Fruit fly (Drosophila melanogaster) whole organism, embryonic: ENCODE measurements around the gene CG32708.

Experiments used
- ATbp ChIP-seq: fragments of 200-800 bp; sonication (Bioruptor generic); optimal IDR thresholded peaks from 2 replicates; lab custom pipeline; 2017; ENCODE audit warnings: missing biosample characterization, mild to moderate bottlenecking, missing genetic modification characterization, missing genetic modification reagents
- Adf1 ChIP-seq: fragments of 200-800 bp; sonication (Bioruptor generic); IDR thresholded peaks from 2 replicates; pipeline ENCODE4 v1.3.6; 2022; ENCODE audit warnings: missing biosample characterization, missing genetic modification characterization
- CG10366 ChIP-seq: fragments of 200-800 bp; sonication (Bioruptor generic); IDR thresholded peaks from 2 replicates; pipeline ENCODE4 v1.3.6; 2022; ENCODE audit warnings: missing biosample characterization, missing genetic modification characterization
- CG10462 ChIP-seq: fragments of 200-800 bp; sonication (Bioruptor generic); optimal IDR thresholded peaks from 2 replicates; lab custom pipeline; 2016; ENCODE audit warnings: missing biosample characterization, missing genetic modification characterization
- CG11456 ChIP-seq: fragments of 200-800 bp; sonication (Bioruptor generic); IDR thresholded peaks from 3 replicates; pipeline ENCODE4 v1.3.6; 2022; ENCODE audit warnings: missing biosample characterization, missing genetic modification characterization
- CG1233 ChIP-seq: fragments of 200-800 bp; sonication (Bioruptor generic); optimal IDR thresholded peaks from 4 replicates; lab custom pipeline; 2018; ENCODE audit warnings: missing biosample characterization, mild to moderate bottlenecking, missing genetic modification characterization
- CG12391 ChIP-seq: fragments of 200-800 bp; sonication (Bioruptor generic); optimal IDR thresholded peaks from 3 replicates; lab custom pipeline; 2018; ENCODE audit warnings: missing biosample characterization, mild to moderate bottlenecking, missing genetic modification characterization, moderate library complexity
- CG13123 ChIP-seq: fragments of 200-800 bp; sonication (Bioruptor generic); optimal IDR thresholded peaks from 2 replicates; lab custom pipeline; 2016; ENCODE audit warnings: missing biosample characterization, missing genetic modification characterization
- CG14014 ChIP-seq: fragments of 200-800 bp; sonication (Bioruptor generic); IDR thresholded peaks from 2 replicates; pipeline ENCODE4 v1.3.6; 2022; ENCODE audit warnings: missing biosample characterization, missing genetic modification characterization
- CG14860 ChIP-seq: fragments of 200-800 bp; sonication (Bioruptor generic); IDR thresholded peaks from 3 replicates; pipeline ENCODE4 v1.3.6; 2022; ENCODE audit warnings: missing biosample characterization, missing genetic modification characterization; ENCODE audit not compliant: partially characterized antibody
- CG17829 ChIP-seq: fragments of 200-800 bp; optimal IDR thresholded peaks from 2 replicates; lab custom pipeline; 2019; ENCODE audit warnings: missing biosample characterization, mild to moderate bottlenecking, missing genetic modification characterization, moderate library complexity
- CG18262 ChIP-seq: fragments of 200-800 bp; optimal IDR thresholded peaks from 3 replicates; lab custom pipeline; 2019; ENCODE audit warnings: missing biosample characterization, mild to moderate bottlenecking, missing genetic modification characterization, moderate library complexity
- CG33213 ChIP-seq: fragments of 200-800 bp; sonication (Bioruptor generic); optimal IDR thresholded peaks from 3 replicates; lab custom pipeline; 2016; ENCODE audit warnings: missing biosample characterization, missing genetic modification characterization
- CG3995 ChIP-seq: fragments of 200-800 bp; sonication (Bioruptor generic); optimal IDR thresholded peaks from 3 replicates; lab custom pipeline; 2016; ENCODE audit warnings: missing biosample characterization, missing genetic modification characterization
- CG5245 ChIP-seq: fragments of 200-800 bp; sonication (Bioruptor generic); optimal IDR thresholded peaks from 3 replicates; lab custom pipeline; 2016; ENCODE audit warnings: missing biosample characterization, missing genetic modification characterization
- CG6175 ChIP-seq: fragments of 200-800 bp; sonication (Bioruptor generic); IDR thresholded peaks from 3 replicates; pipeline ENCODE4 v1.3.6; 2022; ENCODE audit warnings: missing biosample characterization, missing genetic modification characterization
- CG6683 ChIP-seq: fragments of 200-800 bp; sonication (Bioruptor generic); optimal IDR thresholded peaks from 2 replicates; lab custom pipeline; 2017; ENCODE audit warnings: missing biosample characterization, mild to moderate bottlenecking, missing genetic modification characterization, missing genetic modification reagents
- CG6854 ChIP-seq: fragments of 200-800 bp; sonication (Bioruptor generic); optimal IDR thresholded peaks from 3 replicates; lab custom pipeline; 2017; ENCODE audit warnings: missing biosample characterization, mild to moderate bottlenecking, missing genetic modification characterization
- CG7357 ChIP-seq: fragments of 200-800 bp; sonication (Bioruptor generic); IDR thresholded peaks from 3 replicates; pipeline ENCODE4 v1.3.6; 2022; ENCODE audit warnings: missing biosample characterization, missing genetic modification characterization
- CG7556 ChIP-seq: fragments of 200-800 bp; sonication (Bioruptor generic); optimal IDR thresholded peaks from 2 replicates; lab custom pipeline; 2017; ENCODE audit warnings: missing biosample characterization, mild to moderate bottlenecking, missing genetic modification characterization
- CG7786 ChIP-seq: fragments of 200-800 bp; sonication (Bioruptor generic); optimal IDR thresholded peaks from 2 replicates; lab custom pipeline; 2016; ENCODE audit warnings: missing biosample characterization, missing genetic modification characterization
- CG7987 ChIP-seq: fragments of 200-800 bp; sonication (Bioruptor generic); optimal IDR thresholded peaks from 2 replicates; lab custom pipeline; 2018; ENCODE audit warnings: missing biosample characterization, mild to moderate bottlenecking, missing genetic modification characterization, moderate library complexity
- CG8765 ChIP-seq: fragments of 200-800 bp; sonication (Bioruptor generic); IDR thresholded peaks from 2 replicates; pipeline ENCODE4 v1.3.6; 2022; ENCODE audit warnings: missing biosample characterization, missing genetic modification characterization
- CG8924 ChIP-seq: fragments of 200-800 bp; optimal IDR thresholded peaks from 3 replicates; lab custom pipeline; 2019; ENCODE audit warnings: missing biosample characterization, mild to moderate bottlenecking, missing genetic modification characterization, moderate library complexity
- CG9932 ChIP-seq: fragments of 200-800 bp; sonication (Bioruptor generic); IDR thresholded peaks from 2 replicates; pipeline ENCODE4 v1.3.6; 2022; ENCODE audit warnings: missing biosample characterization, missing genetic modification characterization
- Chrac-16 ChIP-seq: fragments of 200-800 bp; sonication (Bioruptor generic); optimal IDR thresholded peaks from 3 replicates; lab custom pipeline; 2016; ENCODE audit warnings: missing biosample characterization, missing genetic modification characterization
- CoRest ChIP-seq: fragments of 200-800 bp; sonication (Bioruptor generic); optimal IDR thresholded peaks from 3 replicates; lab custom pipeline; 2018; ENCODE audit warnings: missing biosample characterization, mild to moderate bottlenecking, missing genetic modification characterization, moderate library complexity
- Dbx ChIP-seq: fragments of 200-800 bp; sonication (Bioruptor generic); IDR thresholded peaks from 3 replicates; pipeline ENCODE4 v1.3.6; 2022; ENCODE audit warnings: missing biosample characterization, missing genetic modification characterization
- Eip74EF ChIP-seq, 2 experiments: fragments of 200-800 bp in 1 of 2; fragments of >200 bp in 1 of 2; sonication (Bioruptor generic) in 1 of 2; optimal IDR thresholded peaks; 2 replicates each; lab custom pipeline; 2017 to 2019; ENCODE audit warnings: missing biosample characterization in 2 of 2, missing genetic modification characterization in 2 of 2, mild to moderate bottlenecking in 1 of 2, moderate library complexity in 1 of 2
- Fer1 ChIP-seq: fragments of 200-800 bp; sonication (Bioruptor generic); optimal IDR thresholded peaks from 2 replicates; lab custom pipeline; 2017; ENCODE audit warnings: missing biosample characterization, mild to moderate bottlenecking, missing genetic modification characterization
- Fer2 ChIP-seq: fragments of 200-800 bp; sonication (Bioruptor generic); optimal IDR thresholded peaks from 2 replicates; lab custom pipeline; 2018; ENCODE audit warnings: missing biosample characterization, mild to moderate bottlenecking, missing genetic modification characterization, moderate library complexity
- HLH54F ChIP-seq: fragments of 200-800 bp; sonication (Bioruptor generic); optimal IDR thresholded peaks from 3 replicates; lab custom pipeline; 2016; ENCODE audit warnings: missing biosample characterization, missing genetic modification characterization
- Hr39 ChIP-seq: fragments of >200 bp; optimal IDR thresholded peaks from 2 replicates; lab custom pipeline; 2017
- Nf-YC ChIP-seq: fragments of 200-800 bp; optimal IDR thresholded peaks from 3 replicates; lab custom pipeline; 2019; ENCODE audit warnings: missing biosample characterization, mild to moderate bottlenecking, missing genetic modification characterization, moderate library complexity
- abd-A ChIP-seq: fragments of 200-800 bp; sonication (Bioruptor generic); optimal IDR thresholded peaks from 3 replicates; lab custom pipeline; 2019; ENCODE audit warnings: missing biosample characterization, mild to moderate bottlenecking, missing genetic modification characterization, moderate library complexity
- bcd ChIP-seq: fragments of 200-800 bp; sonication (Bioruptor generic); optimal IDR thresholded peaks from 2 replicates; lab custom pipeline; 2017; ENCODE audit warnings: missing biosample characterization, mild to moderate bottlenecking, missing genetic modification characterization
- bowl ChIP-seq: fragments of 200-800 bp; sonication (Bioruptor generic); IDR thresholded peaks from 2 replicates; pipeline ENCODE4 v1.3.6; 2022; ENCODE audit warnings: missing biosample characterization, missing genetic modification characterization
- cwo ChIP-seq: fragments of 200-800 bp; sonication (Bioruptor generic); optimal IDR thresholded peaks from 3 replicates; lab custom pipeline; 2017; ENCODE audit warnings: missing biosample characterization, missing genetic modification characterization, mild to moderate bottlenecking, moderate library complexity, missing genetic modification reagents
- ind ChIP-seq: fragments of 200-800 bp; sonication (Bioruptor generic); optimal IDR thresholded peaks from 3 replicates; lab custom pipeline; 2016; ENCODE audit warnings: missing biosample characterization, missing genetic modification characterization
- ken ChIP-seq: fragments of 200-800 bp; sonication (Bioruptor generic); IDR thresholded peaks from 3 replicates; pipeline ENCODE4 v1.3.6; 2022; ENCODE audit warnings: missing biosample characterization, missing genetic modification characterization
- kni ChIP-seq: fragments of 200-800 bp; sonication (Bioruptor generic); optimal IDR thresholded peaks from 3 replicates; lab custom pipeline; 2017; ENCODE audit warnings: mild to moderate bottlenecking, missing biosample characterization, missing genetic modification reagents, missing genetic modification characterization
- lab ChIP-seq: fragments of 200-800 bp; sonication (Bioruptor generic); optimal IDR thresholded peaks from 3 replicates; lab custom pipeline; 2017; ENCODE audit warnings: missing biosample characterization, missing genetic modification characterization, mild to moderate bottlenecking, moderate library complexity, missing genetic modification reagents
- pb ChIP-seq: fragments of 200-800 bp; sonication (Bioruptor generic); optimal IDR thresholded peaks from 3 replicates; lab custom pipeline; 2016; ENCODE audit warnings: missing biosample characterization, missing genetic modification characterization
- pita ChIP-seq: fragments of 200-800 bp; sonication (Bioruptor generic); optimal IDR thresholded peaks from 2 replicates; lab custom pipeline; 2017; ENCODE audit warnings: missing biosample characterization, mild to moderate bottlenecking, missing genetic modification characterization
- prd ChIP-seq, 3 experiments: fragments of >200 bp in 2 of 3; fragments of 200-800 bp in 1 of 3; sonication (Bioruptor generic) in 1 of 3; optimal IDR thresholded peaks in 2 of 3; IDR thresholded peaks in 1 of 3; 2 replicates in 2 of 3; 3 replicates in 1 of 3; pipeline versions ENCODE4 v1.3.6 to Lab custom; 2017 to 2022; ENCODE audit warnings: missing biosample characterization in 1 of 3, missing genetic modification characterization in 1 of 3
- pzg ChIP-seq: fragments of 200-800 bp; sonication (Bioruptor generic); optimal IDR thresholded peaks from 3 replicates; lab custom pipeline; 2018; ENCODE audit warnings: missing biosample characterization, mild to moderate bottlenecking, missing genetic modification characterization, moderate library complexity
- slou ChIP-seq: fragments of 200-800 bp; sonication (Bioruptor generic); optimal IDR thresholded peaks from 3 replicates; lab custom pipeline; 2016; ENCODE audit warnings: missing biosample characterization, missing genetic modification characterization
- slp2 ChIP-seq: fragments of 200-800 bp; sonication (Bioruptor generic); optimal IDR thresholded peaks from 2 replicates; lab custom pipeline; 2016; ENCODE audit warnings: missing biosample characterization, missing genetic modification characterization
- stwl ChIP-seq: fragments of 200-800 bp; sonication (Bioruptor generic); optimal IDR thresholded peaks from 3 replicates; lab custom pipeline; 2018; ENCODE audit warnings: missing biosample characterization, mild to moderate bottlenecking, missing genetic modification characterization, moderate library complexity
- trh ChIP-seq: fragments of 200-800 bp; sonication (Bioruptor generic); optimal IDR thresholded peaks from 2 replicates; lab custom pipeline; 2016; ENCODE audit warnings: missing biosample characterization, missing genetic modification characterization

Gene CG32708

DNA sequence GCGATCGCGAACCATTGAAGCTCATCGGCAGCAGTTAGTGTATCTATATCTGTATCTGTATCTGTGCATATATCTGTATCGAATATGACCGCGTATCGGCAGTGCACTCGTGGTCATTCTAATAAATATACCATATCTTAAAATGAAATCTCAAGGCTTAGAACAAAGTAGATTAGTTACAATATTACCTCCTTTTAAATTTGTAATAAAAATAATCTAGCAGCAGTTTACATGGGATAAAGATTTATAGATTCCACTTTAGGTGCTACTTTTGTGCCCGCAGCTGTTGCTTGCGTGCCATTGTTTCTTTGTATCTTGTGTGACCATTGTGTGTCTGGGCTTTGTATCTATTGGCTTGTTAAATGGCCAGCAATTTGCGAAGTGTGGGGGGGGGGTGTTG, 25.7 kb upstream of the CG32708 start (continued):
- TF ChIP-seq CG1233 (no peak), CG3995 (GFP tag; lab: Kevin White, UChicago) (peak; percentile 23), Fer2 (tag; lab: Kevin White, UChicago) (peak; percentile 13), CG6854 (peak; percentile 64), CG13123 (GFP tag; lab: Kevin White, UChicago) (peak; percentile 11), pzg (GFP tag; lab: Kevin White, UChicago) (no peak), slp2 (GFP tag; lab: Kevin White, UChicago) (no peak), ATbp (GFP tag; lab: Kevin White, UChicago) (peak; percentile 74), pb (GFP tag; lab: Kevin White, UChicago) (no peak), slou (GFP tag; lab: Kevin White, UChicago) (no peak), CG7357 (GFP tag; lab: Robert Waterston, UW) (0 out of 3 replicates have a peak, but pooled peaks have one; percentile 41), CoRest (tag; lab: Kevin White, UChicago) (peak; percentile 82), stwl (tag; lab: Kevin White, UChicago) (no peak), Eip74EF (GFP tag; optimal IDR thresholded peaks at IDR 0.05; lab: Kevin White, UChicago) (peak in 1 of 2 experiments; percentile 50), Adf1 (no peak), CG6175 (no peak), cwo (peak; percentile 55), CG5245 (GFP tag; lab: Kevin White, UChicago) (peak; percentile 33), CG6683 (GFP tag; lab: Kevin White, UChicago) (no peak), CG10366 (GFP tag; lab: Robert Waterston, UW) (peak; percentile 81), CG7786 (GFP tag; lab: Kevin White, UChicago) (peak; percentile 23), bcd (GFP tag; lab: Kevin White, UChicago) (peak; percentile 67), CG7987 (GFP tag; lab: Kevin White, UChicago) (no peak), prd (optimal IDR thresholded peaks at IDR 0.05; lab: Kevin White, UChicago) (no peak), prd (GFP tag; IDR thresholded peaks at IDR 0.05; lab: Robert Waterston, UW) (peak; percentile 63), bowl (GFP tag; lab: Robert Waterston, UW) (no peak), abd-A (no peak), CG8924 (peak; percentile 86), CG18262 (peak; percentile 56), Dbx (GFP tag; lab: Robert Waterston, UW) (no peak), ken (GFP tag; lab: Robert Waterston, UW) (peak; percentile 53; the same call in 2 of the 3 replicates), trh (GFP tag; lab: Kevin White, UChicago) (no peak), CG7556 (GFP tag; lab: Kevin White, UChicago) (peak; percentile 66), CG11456 (GFP tag; lab: Robert Waterston, UW) (no peak), CG33213 (GFP tag; lab: Kevin White, UChicago) (no peak), Hr39 (lab: Kevin White, UChicago) (no peak), CG12391 (tag; lab: Kevin White, UChicago) (peak; percentile 84), CG17829 (peak; percentile 55), Fer1 (no peak), CG9932 (GFP tag; lab: Robert Waterston, UW) (peak; percentile 31; the same call in 1 of the 2 replicates), HLH54F (GFP tag; lab: Kevin White, UChicago) (peak; percentile 29), ind (peak; percentile 61), CG14860 (no peak), CG8765 (GFP tag; lab: Robert Waterston, UW) (no peak), CG14014 (peak; percentile 51; the same call in 1 of the 2 replicates), lab (GFP tag; lab: Kevin White, UChicago) (peak; percentile 84), CG10462 (GFP tag; lab: Kevin White, UChicago) (no peak), pita (GFP tag; lab: Kevin White, UChicago) (no peak), kni (GFP tag; lab: Kevin White, UChicago) (no peak), Chrac-16 (GFP tag; lab: Kevin White, UChicago) (peak; percentile 14), Nf-YC (peak; percentile 32)
